Worm (Caenorhabditis elegans) whole organism, early embryonic: Measurements from ENCODE around the gene F40G9.7.
A peak's percentile ranks its signal among the peaks of the same experiment; 100 is the strongest.
"Not testable (repeated sequence)": the region's sequence is repeated elsewhere in the genome, so short reads cannot be mapped to it uniquely, and the experiment has no call there.

Experiments used
- B0310.2 ChIP-seq: sonication (generic microtip); optimal IDR thresholded peaks from 2 replicates; lab custom pipeline; 2016; ENCODE audit warnings: mild to moderate bottlenecking, missing genetic modification characterization, missing compliant biosample characterization
- F13C5.2 ChIP-seq: sonication (generic microtip); optimal IDR thresholded peaks from 2 replicates; lab custom pipeline; 2017; ENCODE audit warnings: mild to moderate bottlenecking, missing genetic modification characterization, inconsistent platforms, missing compliant biosample characterization
- aly-1 ChIP-seq: sonication (generic microtip); optimal IDR thresholded peaks from 2 replicates; lab custom pipeline; 2016; ENCODE audit warnings: missing genetic modification characterization, missing compliant biosample characterization
- ama-1 ChIP-seq: fragments of 150-350 bp; optimal IDR thresholded peaks from 2 replicates; lab custom pipeline; 2014
- ceh-13 ChIP-seq: fragments of 200-800 bp; sonication (Bioruptor generic); optimal IDR thresholded peaks from 2 replicates; lab custom pipeline; 2018; ENCODE audit warnings: mild to moderate bottlenecking, missing genetic modification characterization, missing compliant biosample characterization
- ceh-36 ChIP-seq: sonication (generic microtip); optimal IDR thresholded peaks from 2 replicates; lab custom pipeline; 2016; ENCODE audit warnings: missing genetic modification characterization, inconsistent platforms, missing compliant biosample characterization
- ets-7 ChIP-seq: sonication (generic microtip); optimal IDR thresholded peaks from 2 replicates; lab custom pipeline; 2016; ENCODE audit warnings: missing genotype, missing genetic modification characterization, missing compliant biosample characterization
- flt-1 ChIP-seq: fragments of 200-800 bp; sonication (Bioruptor generic); IDR thresholded peaks from 2 replicates; pipeline ENCODE4 v1.3.6; 2022; ENCODE audit warnings: missing genetic modification characterization, missing compliant biosample characterization
- hmbx-1 ChIP-seq: sonication (generic microtip); optimal IDR thresholded peaks from 2 replicates; lab custom pipeline; 2016; ENCODE audit warnings: mild to moderate bottlenecking, missing genetic modification characterization, missing compliant biosample characterization
- hmg-4 ChIP-seq: fragments of 200-800 bp; sonication (Bioruptor generic); optimal IDR thresholded peaks from 2 replicates; lab custom pipeline; 2018; ENCODE audit warnings: mild to moderate bottlenecking, missing genetic modification characterization, missing compliant biosample characterization
- hnd-1 ChIP-seq: sonication (generic microtip); optimal IDR thresholded peaks from 2 replicates; lab custom pipeline; 2016; ENCODE audit warnings: missing genetic modification characterization, missing compliant biosample characterization
- pes-1 ChIP-seq: fragments of 200-800 bp; sonication (Bioruptor generic); IDR thresholded peaks from 2 replicates; pipeline ENCODE4 v1.3.6; 2022; ENCODE audit warnings: missing genetic modification reagents, missing genetic modification characterization, missing compliant biosample characterization
- scrt-1 ChIP-seq: fragments of 200-800 bp; sonication (Bioruptor generic); IDR thresholded peaks from 2 replicates; pipeline ENCODE4 v1.3.6; 2022; ENCODE audit warnings: missing genetic modification characterization, missing compliant biosample characterization
- sea-1 ChIP-seq: fragments of 200-800 bp; sonication (Bioruptor generic); conservative IDR thresholded peaks from 2 replicates; pipeline ENCODE4 v1.3.6; 2022; ENCODE audit warnings: missing genetic modification characterization, missing compliant biosample characterization
- tbx-11 ChIP-seq: fragments of 200-800 bp; sonication (Bioruptor generic); IDR thresholded peaks from 2 replicates; pipeline ENCODE4 v1.3.6; 2022; ENCODE audit warnings: missing genetic modification characterization, missing compliant biosample characterization
- tbx-37 ChIP-seq: fragments of 200-800 bp; sonication (Bioruptor generic); conservative IDR thresholded peaks from 2 replicates; pipeline ENCODE4 v1.3.6; 2022; ENCODE audit warnings: missing genetic modification reagents, missing genetic modification characterization, missing compliant biosample characterization
- tra-4 ChIP-seq: sonication (generic microtip); optimal IDR thresholded peaks from 2 replicates; lab custom pipeline; 2017; ENCODE audit warnings: missing genetic modification characterization, missing compliant biosample characterization

Gene F40G9.7

DNA sequence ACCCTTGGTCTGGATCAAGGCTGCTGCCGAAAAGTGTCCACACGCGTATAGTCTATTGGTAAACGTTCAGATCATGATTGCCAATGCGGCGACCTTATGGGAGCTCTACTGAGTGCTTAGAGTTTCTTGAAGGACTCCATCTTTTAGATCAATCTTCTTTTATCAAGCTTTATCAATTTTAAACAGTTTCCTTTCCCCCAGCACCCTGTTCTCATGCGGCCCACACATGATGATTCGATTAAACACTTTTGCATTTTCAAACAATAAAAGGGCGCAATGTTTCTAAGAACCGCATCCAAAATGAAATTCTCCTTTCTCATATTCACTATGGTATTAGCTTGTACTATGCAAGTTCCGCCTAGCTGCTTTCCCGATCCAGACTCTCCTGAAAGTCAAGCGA is at the start of gene F40G9.7:
Gene F40G9.7 (plus strand): TSS at position 301 of the 400 bp plus-strand sequence.
- no peak for TF ChIP-seq tbx-11
- no peak for TF ChIP-seq ceh-36 (tag; lab: Kevin White, UChicago)
- TF ChIP-seq F13C5.2: no peak
- TF ChIP-seq ceh-13 (GFP tag; lab: Kevin White, UChicago): no peak
- TF ChIP-seq tra-4 (tag; lab: Kevin White, UChicago): no peak
- TF ChIP-seq aly-1: no peak
- no peak for TF ChIP-seq ama-1 (lab: Kevin White, UChicago)
- no peak for TF ChIP-seq sea-1 (GFP tag; lab: Robert Waterston, UW)
- no peak for TF ChIP-seq scrt-1
- TF ChIP-seq pes-1 (GFP tag; lab: Robert Waterston, UW): no peak
- TF ChIP-seq hnd-1 (tag; lab: Kevin White, UChicago): no peak
- no peak for TF ChIP-seq hmg-4 (GFP tag; lab: Kevin White, UChicago)
- TF ChIP-seq tbx-37 (GFP tag; lab: Robert Waterston, UW): no peak
- no peak for TF ChIP-seq flt-1 (GFP tag; lab: Robert Waterston, UW)
- no peak for TF ChIP-seq ets-7 (tag; lab: Kevin White, UChicago)
- no peak for TF ChIP-seq hmbx-1 (tag; lab: Kevin White, UChicago)
- no peak for TF ChIP-seq B0310.2 (tag; lab: Kevin White, UChicago)

DNA sequence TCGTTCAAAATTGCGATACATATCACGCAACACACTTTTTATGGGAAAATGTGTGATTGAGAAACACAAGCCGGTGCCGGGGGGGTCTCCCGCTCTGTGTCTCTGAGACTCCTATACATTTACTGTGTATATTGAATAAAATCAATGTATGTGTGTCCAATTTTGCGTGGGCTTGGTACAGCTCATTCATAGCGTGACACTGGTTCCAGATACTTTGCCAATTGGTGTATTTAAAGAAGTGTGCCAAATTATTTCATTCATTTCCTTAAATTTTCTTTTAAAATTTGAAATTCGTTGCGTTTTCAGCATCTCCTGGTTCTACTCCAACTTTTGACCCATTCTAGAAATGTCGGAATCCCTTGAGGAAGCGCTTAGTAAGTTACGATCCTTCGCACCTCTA is 48.3 kb upstream of the F40G9.7 start, which contains the start of gene C29F9.5:
Gene C29F9.5 (plus strand): TSS at position 301 of the 400 bp plus-strand sequence.
- TF ChIP-seq F13C5.2 (no peak), pes-1 (GFP tag; lab: Robert Waterston, UW) (no peak), ama-1 (lab: Kevin White, UChicago) (no peak), tbx-37 (GFP tag; lab: Robert Waterston, UW) (no peak), tbx-11 (no peak), ets-7 (tag; lab: Kevin White, UChicago) (no peak), aly-1 (no peak), ceh-13 (GFP tag; lab: Kevin White, UChicago) (no peak), hmbx-1 (tag; lab: Kevin White, UChicago) (no peak)

DNA sequence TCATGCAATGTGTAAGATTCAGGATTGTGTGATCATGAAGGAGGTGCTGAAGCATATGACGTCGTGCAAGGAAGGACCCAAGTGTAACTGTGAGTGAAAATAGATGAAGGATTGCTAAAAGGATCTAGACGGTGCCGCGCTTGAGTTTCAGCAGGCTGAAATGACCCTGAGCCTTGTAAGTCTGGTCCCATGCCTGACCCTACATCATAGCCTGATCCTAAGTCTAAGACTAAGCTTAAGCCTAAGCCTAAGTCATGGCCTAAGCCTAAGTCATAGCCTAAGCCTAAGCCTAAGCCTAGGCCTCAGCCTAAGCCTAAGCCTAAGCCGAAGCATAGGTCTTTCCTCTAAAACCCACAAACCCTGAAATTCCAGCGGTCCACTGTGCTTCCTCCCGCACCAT is 47.6 kb upstream of the F40G9.7 start:
- no peak for TF ChIP-seq ama-1 (lab: Kevin White, UChicago)
- TF ChIP-seq B0310.2 (tag; lab: Kevin White, UChicago): no peak
- peak; percentile 45 for TF ChIP-seq ceh-36 (tag; lab: Kevin White, UChicago)
- no peak for TF ChIP-seq tbx-37 (GFP tag; lab: Robert Waterston, UW)

DNA sequence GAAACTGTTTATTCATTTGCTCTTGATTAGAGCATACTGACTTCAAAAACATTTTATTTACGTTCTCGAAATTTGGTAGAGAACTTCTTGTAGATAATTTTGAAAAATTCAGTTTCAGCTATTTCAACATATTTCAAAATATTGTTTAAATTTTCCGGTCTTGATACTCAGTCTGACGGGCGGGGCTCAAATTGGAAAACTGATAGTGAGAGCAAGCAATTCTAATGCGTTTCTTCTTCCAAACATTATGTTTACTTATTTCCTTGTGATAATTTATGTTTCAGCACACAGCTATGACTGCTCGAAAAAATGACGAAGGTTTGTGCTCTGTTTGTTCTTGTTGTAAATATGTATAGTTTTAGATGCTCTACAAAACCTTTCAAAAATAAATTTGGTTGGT is 45.3 kb upstream of the F40G9.7 start, which contains the start of gene pals-24:
Gene pals-24 (plus strand): TSS at position 237 of the 400 bp plus-strand sequence.
- TF ChIP-seq F13C5.2: no peak
- TF ChIP-seq tra-4 (tag; lab: Kevin White, UChicago): no peak

DNA sequence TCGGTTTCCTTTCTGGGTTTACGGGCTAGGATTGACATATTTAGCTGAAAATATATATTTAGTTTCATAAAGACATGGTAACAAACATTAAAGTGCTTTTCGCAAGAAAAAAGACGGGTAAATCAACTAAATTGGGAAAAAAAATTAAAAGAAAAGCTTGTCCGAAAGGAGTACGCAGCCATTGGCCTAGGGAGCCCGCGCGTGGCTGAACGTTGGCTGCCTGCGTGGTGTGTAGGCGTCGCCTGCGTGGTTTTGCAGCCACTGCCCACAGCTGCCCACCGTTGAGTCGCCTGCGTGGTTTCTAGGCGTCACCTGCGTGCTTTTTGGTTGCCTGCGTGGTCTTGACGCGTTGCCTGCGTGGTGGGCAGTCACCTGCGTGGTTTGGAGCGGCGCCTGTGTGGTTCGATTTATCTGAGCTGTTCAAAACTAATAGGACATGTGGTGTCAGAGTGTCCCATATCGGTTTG is 43.5 kb upstream of the F40G9.7 start, which contains the start of gene C29F9.12:
Gene C29F9.12 (minus strand): TSS at position 51 of the 467 bp plus-strand sequence.
- not testable (repeated sequence) for TF ChIP-seq scrt-1; ceh-13 (GFP tag; lab: Kevin White, UChicago); tbx-37 (GFP tag; lab: Robert Waterston, UW)

DNA sequence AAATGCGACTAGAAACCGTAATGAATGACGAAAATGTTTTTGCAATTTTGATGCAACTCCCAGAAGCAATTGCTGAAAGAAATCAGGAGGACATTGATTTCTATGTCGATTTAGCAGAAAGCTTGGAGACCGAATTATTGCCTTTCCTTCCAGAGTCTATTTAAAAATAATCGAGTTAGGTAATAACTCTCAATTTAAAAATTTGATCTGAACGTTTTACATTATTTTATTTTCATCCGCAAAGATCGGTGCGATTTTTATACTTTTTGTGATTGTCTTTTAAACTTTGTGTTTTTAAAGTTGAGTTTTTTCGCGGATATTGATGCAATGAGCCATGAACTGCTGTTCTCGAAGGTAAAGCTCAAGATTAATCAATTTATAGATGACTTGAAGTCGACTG is 41.0 kb upstream of the F40G9.7 start, which contains the start of gene pals-23:
Gene pals-23 (plus strand): TSS at position 301 of the 400 bp plus-strand sequence.
- TF ChIP-seq tbx-11: no peak
- no peak for TF ChIP-seq ceh-13 (GFP tag; lab: Kevin White, UChicago)
- no peak for TF ChIP-seq ceh-36 (tag; lab: Kevin White, UChicago)
- TF ChIP-seq ama-1 (lab: Kevin White, UChicago): no peak
- no peak for TF ChIP-seq tbx-37 (GFP tag; lab: Robert Waterston, UW)
- TF ChIP-seq aly-1: no peak
- no peak for TF ChIP-seq hmg-4 (GFP tag; lab: Kevin White, UChicago)
- TF ChIP-seq hnd-1 (tag; lab: Kevin White, UChicago): no peak
- TF ChIP-seq sea-1 (GFP tag; lab: Robert Waterston, UW): no peak
- TF ChIP-seq tra-4 (tag; lab: Kevin White, UChicago): no peak
- TF ChIP-seq scrt-1: no peak
- no peak for TF ChIP-seq F13C5.2
- no peak for TF ChIP-seq pes-1 (GFP tag; lab: Robert Waterston, UW)
- TF ChIP-seq flt-1 (GFP tag; lab: Robert Waterston, UW): no peak
- TF ChIP-seq ets-7 (tag; lab: Kevin White, UChicago): no peak
- no peak for TF ChIP-seq hmbx-1 (tag; lab: Kevin White, UChicago)
- TF ChIP-seq B0310.2 (tag; lab: Kevin White, UChicago): no peak

DNA sequence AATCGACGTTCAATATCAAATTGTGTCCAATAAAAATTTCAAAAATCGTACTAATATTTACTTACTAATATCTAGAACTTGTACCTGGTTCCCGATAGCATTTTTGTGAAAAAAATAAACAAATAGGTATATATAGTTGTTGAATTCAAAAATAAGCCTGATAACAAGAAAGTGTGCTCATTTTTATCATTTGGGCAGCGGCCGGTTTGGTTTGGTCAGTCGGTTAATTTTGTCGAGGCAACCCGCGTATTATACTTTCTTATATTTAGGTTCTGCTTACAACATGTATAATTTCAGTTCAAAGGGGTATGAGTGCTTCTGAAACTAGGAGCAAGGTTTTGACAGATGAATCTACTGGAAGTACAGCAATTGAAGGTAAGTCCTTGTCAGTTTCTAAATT is 34.8 kb upstream of the F40G9.7 start, which contains the start of the genes nhr-280 and C29F9.2:
Gene nhr-280 (minus strand): TSS at position 101 of the 400 bp plus-strand sequence.
Gene C29F9.2 (plus strand): TSS at position 298 of the 400 bp plus-strand sequence.
- TF ChIP-seq hmg-4 (GFP tag; lab: Kevin White, UChicago) (no peak), F13C5.2 (no peak), hmbx-1 (tag; lab: Kevin White, UChicago) (no peak), hnd-1 (tag; lab: Kevin White, UChicago) (no peak), tbx-11 (no peak), B0310.2 (tag; lab: Kevin White, UChicago) (no peak)

DNA sequence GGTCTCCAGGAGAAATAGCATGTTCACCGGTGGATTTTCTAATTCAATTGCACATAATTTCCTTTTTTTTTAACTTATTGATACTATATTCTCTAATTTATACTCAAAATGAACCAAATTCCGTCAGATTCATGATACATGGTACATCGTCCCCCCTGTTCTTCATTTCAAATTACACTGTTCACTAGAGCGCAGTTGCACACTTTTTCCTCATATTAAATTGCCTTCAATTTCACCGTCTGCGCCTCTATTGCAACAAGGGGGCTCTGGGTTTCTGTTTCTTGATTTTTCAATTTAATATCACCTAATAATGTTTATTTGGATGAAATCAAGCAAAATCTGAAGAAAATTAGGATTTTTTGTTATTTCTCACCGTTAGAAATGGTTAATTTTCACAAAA is 33.9 kb upstream of the F40G9.7 start:
- TF ChIP-seq tbx-11 (no peak), pes-1 (GFP tag; lab: Robert Waterston, UW) (no peak), aly-1 (no peak), ets-7 (tag; lab: Kevin White, UChicago) (no peak), F13C5.2 (peak; percentile 31)
